Worm (Caenorhabditis elegans) whole organism, midembryonic: ENCODE data around the gene dyf-3.

Experiments used
- med-1 ChIP-seq: sonication (generic microtip); optimal IDR thresholded peaks from 2 replicates; lab custom pipeline; 2017; ENCODE audit warnings: missing genetic modification characterization, mild to moderate bottlenecking, missing compliant biosample characterization, antibody characterized with exemption, missing genetic modification reagents; ENCODE audit not compliant: insufficient read depth
- ztf-23 ChIP-seq: fragments of 200-800 bp; sonication (Bioruptor generic); IDR thresholded peaks from 2 replicates; pipeline ENCODE4 v1.3.6; 2022; ENCODE audit warnings: missing genetic modification reagents, missing genetic modification characterization, missing compliant biosample characterization
- ztf-29 ChIP-seq: fragments of 200-800 bp; sonication (Bioruptor generic); IDR thresholded peaks from 2 replicates; pipeline ENCODE4 v1.3.6; 2022; ENCODE audit warnings: missing genetic modification reagents, missing genetic modification characterization, missing compliant biosample characterization

- TF ChIP-seq med-1 (GFP tag; lab: Kevin White, UChicago) (no peak), ztf-23 (no peak), ztf-29 (GFP tag; lab: Robert Waterston, UW) (no peak)
Observed at ce11 chrIV:3436021-3436420, 37.0 kb upstream of the dyf-3 start, which contains the start of gene srz-32.
